Fruit fly (Drosophila melanogaster) whole organism, wandering third instar larva: Measurements from ENCODE around the gene Cp7Fc.

Experiments used
- CG32264 ChIP-seq: fragments of 200-800 bp; sonication (Bioruptor generic); optimal IDR thresholded peaks from 2 replicates; lab custom pipeline; 2016; ENCODE audit warnings: missing biosample characterization, missing genetic modification characterization
- CG9705 ChIP-seq: fragments of 200-800 bp; sonication (Bioruptor generic); optimal IDR thresholded peaks from 2 replicates; lab custom pipeline; 2018; ENCODE audit warnings: missing biosample characterization, mild to moderate bottlenecking, missing genetic modification characterization
- CrebA ChIP-seq: fragments of 200-800 bp; sonication (Bioruptor generic); optimal IDR thresholded peaks from 2 replicates; lab custom pipeline; 2016; ENCODE audit warnings: missing biosample characterization, mild to moderate bottlenecking, missing genetic modification characterization, borderline replicate concordance
- Dfd ChIP-seq: fragments of >200 bp; optimal IDR thresholded peaks from 2 replicates; lab custom pipeline; 2017; ENCODE audit warnings: missing biosample characterization, missing genetic modification characterization
- Dif ChIP-seq: fragments of 200-275, 200-300 bp; sonication (Bioruptor generic); optimal IDR thresholded peaks from 2 replicates; lab custom pipeline; 2018; ENCODE audit warnings: missing biosample characterization, missing genetic modification characterization; ENCODE audit not compliant: partially characterized antibody
- GATAd ChIP-seq: sonication (Bioruptor generic); optimal IDR thresholded peaks from 2 replicates; lab custom pipeline; 2016; ENCODE audit warnings: missing biosample characterization, missing genetic modification characterization
- HLH106 ChIP-seq: fragments of 200-800 bp; optimal IDR thresholded peaks from 3 replicates; lab custom pipeline; 2019; ENCODE audit warnings: missing biosample characterization, mild to moderate bottlenecking, missing genetic modification characterization, moderate library complexity
- Hr83 ChIP-seq: fragments of 200-300 bp; sonication (Bioruptor generic); optimal IDR thresholded peaks from 2 replicates; lab custom pipeline; 2016; ENCODE audit warnings: missing biosample characterization, mild to moderate bottlenecking, missing genetic modification characterization, moderate library complexity; ENCODE audit not compliant: poor library complexity, severe bottlenecking
- Jra ChIP-seq: sonication (Bioruptor generic); optimal IDR thresholded peaks from 2 replicates; lab custom pipeline; 2016; ENCODE audit warnings: missing biosample characterization, missing genetic modification characterization
- Mio ChIP-seq: sonication (Bioruptor generic); optimal IDR thresholded peaks from 2 replicates; lab custom pipeline; 2016; ENCODE audit warnings: missing biosample characterization, missing genetic modification characterization
- Myc ChIP-seq: fragments of >200 bp; optimal IDR thresholded peaks from 2 replicates; lab custom pipeline; 2017
- N ChIP-seq: fragments of >200 bp; optimal IDR thresholded peaks from 2 replicates; lab custom pipeline; 2018; ENCODE audit warnings: missing biosample characterization, missing external identifiers, missing genetic modification characterization
- Sp1 ChIP-seq: fragments of 200-800 bp; sonication (Bioruptor generic); optimal IDR thresholded peaks from 3 replicates; lab custom pipeline; 2019; ENCODE audit warnings: missing biosample characterization, mild to moderate bottlenecking, missing genetic modification characterization, moderate library complexity
- Vsx2 ChIP-seq: fragments of 200-300, 225-300 bp; sonication (Bioruptor generic); optimal IDR thresholded peaks from 2 replicates; lab custom pipeline; 2018; ENCODE audit warnings: missing biosample characterization, missing genetic modification characterization; ENCODE audit not compliant: partially characterized antibody
- br ChIP-seq: fragments of 200-800 bp; sonication (Bioruptor generic); optimal IDR thresholded peaks from 2 replicates; lab custom pipeline; 2016; ENCODE audit warnings: missing biosample characterization, missing genetic modification characterization
- dl ChIP-seq, 2 experiments: fragments of 175-275, 200-275 bp in 1 of 2; fragments of 200-275 bp in 1 of 2; sonication (Bioruptor generic); optimal IDR thresholded peaks; lab custom pipeline; 2018; ENCODE audit warnings: mild to moderate bottlenecking in 2 of 2, missing biosample characterization in 2 of 2, missing genetic modification characterization in 2 of 2, moderate library complexity in 2 of 2; ENCODE audit not compliant: partially characterized antibody in 2 of 2, insufficient read depth in 1 of 2
- dsf ChIP-seq: sonication (Bioruptor generic); optimal IDR thresholded peaks from 2 replicates; lab custom pipeline; 2016; ENCODE audit warnings: missing biosample characterization, missing genetic modification characterization, borderline replicate concordance
- ey ChIP-seq: fragments of 200-800 bp; sonication (Bioruptor generic); optimal IDR thresholded peaks from 2 replicates; lab custom pipeline; 2016; ENCODE audit warnings: missing biosample characterization, missing genetic modification characterization
- foxo ChIP-seq, 2 experiments: fragments of 200-800 bp; sonication (Bioruptor generic); optimal IDR thresholded peaks; 2 replicates in 1 of 2; 3 replicates in 1 of 2; lab custom pipeline; 2016 to 2017; ENCODE audit warnings: missing biosample characterization in 2 of 2, missing genetic modification characterization in 2 of 2
- fru ChIP-seq: fragments of 200-800 bp; sonication (Bioruptor generic); optimal IDR thresholded peaks from 3 replicates; lab custom pipeline; 2016; ENCODE audit warnings: missing biosample characterization, mild to moderate bottlenecking, missing genetic modification characterization
- h ChIP-seq: fragments of 200-800 bp; sonication (Bioruptor generic); optimal IDR thresholded peaks from 3 replicates; lab custom pipeline; 2016; ENCODE audit warnings: missing biosample characterization, mild to moderate bottlenecking, missing genetic modification characterization
- lola ChIP-seq: fragments of >200 bp; optimal IDR thresholded peaks from 2 replicates; lab custom pipeline; 2017; ENCODE audit warnings: missing biosample characterization, missing genetic modification characterization
- pan ChIP-seq: fragments of >200 bp; optimal IDR thresholded peaks from 2 replicates; lab custom pipeline; 2017
- psq ChIP-seq: fragments of 200-800 bp; sonication (Bioruptor generic); optimal IDR thresholded peaks from 3 replicates; lab custom pipeline; 2017; ENCODE audit warnings: missing biosample characterization, mild to moderate bottlenecking, missing genetic modification characterization, moderate library complexity
- rgr ChIP-seq: fragments of 200-800 bp; sonication (Bioruptor generic); optimal IDR thresholded peaks from 3 replicates; lab custom pipeline; 2016; ENCODE audit warnings: missing biosample characterization, mild to moderate bottlenecking, missing genetic modification characterization
- sage ChIP-seq: fragments of 200-800 bp; sonication (Bioruptor generic); optimal IDR thresholded peaks from 2 replicates; lab custom pipeline; 2016; ENCODE audit warnings: missing biosample characterization, mild to moderate bottlenecking, missing genetic modification characterization
- sv ChIP-seq: fragments of 200-800 bp; sonication (Bioruptor generic); optimal IDR thresholded peaks from 3 replicates; lab custom pipeline; 2016; ENCODE audit warnings: missing biosample characterization, missing genetic modification characterization
- tai ChIP-seq: sonication (Bioruptor generic); optimal IDR thresholded peaks from 2 replicates; lab custom pipeline; 2016; ENCODE audit warnings: missing biosample characterization, missing genetic modification characterization
- woc ChIP-seq: sonication (Bioruptor generic); optimal IDR thresholded peaks from 2 replicates; lab custom pipeline; 2016; ENCODE audit warnings: missing biosample characterization, mild to moderate bottlenecking, missing genetic modification characterization

Cp7Fc gene

dm6 chrX:8499151-8499550, 22.2 kb downstream of the Cp7Fc start:
- TF ChIP-seq GATAd (GFP tag; lab: Kevin White, UChicago), result no peak
- TF ChIP-seq rgr (GFP tag; lab: Kevin White, UChicago), result peak; percentile 7
- TF ChIP-seq, all 38 proteins: peak for 1

DNA sequence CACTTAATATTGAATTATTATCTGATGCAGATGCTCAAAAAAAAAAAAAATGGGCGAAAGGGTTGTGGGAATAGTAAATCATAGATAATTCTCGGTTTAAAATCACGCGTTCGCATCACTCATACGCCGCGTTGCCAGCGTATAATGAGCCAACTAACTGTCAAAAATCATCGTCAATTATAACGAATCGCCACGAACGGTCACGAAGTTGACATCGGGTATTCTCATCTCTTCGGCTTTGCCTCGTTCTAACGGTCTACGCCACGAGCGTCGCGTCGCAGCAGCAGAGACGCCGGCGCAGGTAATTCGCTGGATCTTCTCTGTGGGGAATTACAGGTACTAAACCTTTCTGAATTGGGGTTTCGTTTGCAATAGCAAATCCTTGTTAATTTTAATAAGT, 24.5 kb downstream of the Cp7Fc start:
- no peak for TF ChIP-seq br
- no peak for TF ChIP-seq N (GFP tag; lab: Kevin White, UChicago)
- TF ChIP-seq Dfd, result no peak
- no peak for TF ChIP-seq fru
- no peak for TF ChIP-seq CG9705 (GFP tag; lab: Kevin White, UChicago)
- TF ChIP-seq Sp1 (GFP tag; lab: Kevin White, UChicago), result no peak
- TF ChIP-seq Myc (lab: Kevin White, UChicago), result no peak
- no peak for TF ChIP-seq Jra (GFP tag; lab: Kevin White, UChicago)
- no peak for TF ChIP-seq psq (GFP tag; lab: Kevin White, UChicago)
- no peak for TF ChIP-seq sage (GFP tag; lab: Kevin White, UChicago)
- TF ChIP-seq Hr83, result no peak
- TF ChIP-seq Vsx2 (GFP tag; lab: Kevin White, UChicago), result no peak
- no peak for TF ChIP-seq sv
- no peak for TF ChIP-seq dsf (GFP tag; lab: Kevin White, UChicago)

- TF ChIP-seq psq (GFP tag; lab: Kevin White, UChicago), result no peak
- TF ChIP-seq h (GFP tag; lab: Kevin White, UChicago), result no peak
- no peak for TF ChIP-seq woc (GFP tag; lab: Kevin White, UChicago)
- no peak for TF ChIP-seq sage (GFP tag; lab: Kevin White, UChicago)
- no peak for TF ChIP-seq Myc (lab: Kevin White, UChicago)
- TF ChIP-seq ey (GFP tag; lab: Kevin White, UChicago), result no peak
- no peak for TF ChIP-seq foxo (GFP tag; optimal IDR thresholded peaks at IDR 0.05; lab: Kevin White, UChicago)
- TF ChIP-seq lola (GFP tag; lab: Kevin White, UChicago), result no peak
- TF ChIP-seq CG9705 (GFP tag; lab: Kevin White, UChicago), result no peak
- TF ChIP-seq Dif (GFP tag; lab: Kevin White, UChicago), result no peak
- no peak for TF ChIP-seq CrebA
- no peak for TF ChIP-seq GATAd (GFP tag; lab: Kevin White, UChicago)
- no peak for TF ChIP-seq CG32264 (GFP tag; lab: Kevin White, UChicago)
- no peak for TF ChIP-seq dl (GFP tag; optimal IDR thresholded peaks at IDR 0.05; lab: Kevin White, UChicago; ENCODE audit: insufficient read depth in 1 of 2, partially characterized antibody in 2 of 2)
- no peak for TF ChIP-seq HLH106 (tag; lab: Kevin White, UChicago)
These were observed 25.1 kb downstream of the Cp7Fc start for dm6 chrX:8502053-8502452.

DNA sequence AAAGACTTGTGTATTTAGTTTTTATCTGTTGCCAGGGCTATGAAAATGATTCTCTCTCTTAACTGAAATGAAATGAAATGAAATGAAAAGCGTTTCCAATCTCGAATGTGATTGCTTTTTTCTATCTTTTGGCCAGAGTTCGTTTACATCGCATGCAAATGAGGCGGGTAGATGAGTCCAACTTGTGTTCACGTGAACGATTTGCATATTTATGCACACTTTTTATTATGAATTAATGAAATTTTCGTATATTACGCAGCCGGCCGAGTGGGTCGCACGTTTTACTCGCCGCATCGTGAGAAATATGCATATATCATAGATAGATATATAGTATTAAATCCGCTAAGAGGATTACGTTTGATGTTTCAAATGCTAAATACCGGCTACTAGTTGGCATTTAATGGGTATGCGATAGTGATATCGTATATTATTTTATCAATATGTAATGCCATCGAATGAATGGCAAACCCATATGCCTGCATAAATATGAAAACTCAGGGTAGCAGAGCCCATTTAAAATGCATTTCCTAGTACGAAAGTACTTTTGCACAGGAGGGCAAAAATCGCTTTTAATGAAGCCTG, 28.2 kb downstream of the Cp7Fc start:
- TF ChIP-seq CrebA (no peak), pan (lab: Kevin White, UChicago) (no peak), tai (GFP tag; lab: Kevin White, UChicago) (no peak), Mio (GFP tag; lab: Kevin White, UChicago) (no peak), N (GFP tag; lab: Kevin White, UChicago) (no peak), CG32264 (GFP tag; lab: Kevin White, UChicago) (no peak), sage (GFP tag; lab: Kevin White, UChicago) (no peak), Myc (lab: Kevin White, UChicago) (no peak), sv (no peak)

dm6 chrX:8510731-8511130, 33.8 kb downstream of the Cp7Fc start:
- TF ChIP-seq h (GFP tag; lab: Kevin White, UChicago) (no peak), CrebA (no peak), sage (GFP tag; lab: Kevin White, UChicago) (no peak), Vsx2 (GFP tag; lab: Kevin White, UChicago) (peak; percentile 68), rgr (GFP tag; lab: Kevin White, UChicago) (no peak), CG32264 (GFP tag; lab: Kevin White, UChicago) (no peak)
